Worm (Caenorhabditis elegans): ENCODE measurements around the gene CC8.2.
A peak's percentile ranks its signal among the peaks of the same experiment; 100 is the strongest.

Gene CC8.2

DNA sequence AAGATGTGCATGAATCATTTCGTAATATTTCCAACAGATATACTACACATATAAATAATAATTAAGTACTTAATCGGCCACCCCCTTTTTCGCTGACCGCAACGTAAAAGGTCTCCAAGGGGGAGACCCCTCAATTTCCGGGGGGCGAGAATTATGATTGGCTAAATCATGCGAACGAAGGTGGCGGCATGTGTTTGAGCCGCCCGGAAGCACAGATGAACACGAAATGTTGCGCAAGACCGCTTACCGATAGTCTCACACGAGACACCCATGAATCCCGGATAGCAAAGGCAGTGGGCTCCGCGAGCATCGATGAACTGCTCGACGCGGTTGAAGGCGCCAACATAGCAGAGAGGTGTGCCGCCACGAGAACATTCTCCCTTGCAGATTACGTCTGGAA lies 16.6 kb upstream of the CC8.2 start:
- no peak for TF ChIP-seq egl-27 (tag; optimal IDR thresholded peaks at IDR 0.05)
- TF ChIP-seq unc-62 (GFP tag; optimal IDR thresholded peaks at IDR 0.05 in 1 of 2) = peak in 1 of 2 experiments; percentile 67
- no peak for TF ChIP-seq unc-62 (tag; optimal IDR thresholded peaks at IDR 0.05)
- peak; percentile 36; the same call in 1 of the 2 replicates for TF ChIP-seq set-16 (GFP tag; IDR thresholded peaks at IDR 0.05)

DNA sequence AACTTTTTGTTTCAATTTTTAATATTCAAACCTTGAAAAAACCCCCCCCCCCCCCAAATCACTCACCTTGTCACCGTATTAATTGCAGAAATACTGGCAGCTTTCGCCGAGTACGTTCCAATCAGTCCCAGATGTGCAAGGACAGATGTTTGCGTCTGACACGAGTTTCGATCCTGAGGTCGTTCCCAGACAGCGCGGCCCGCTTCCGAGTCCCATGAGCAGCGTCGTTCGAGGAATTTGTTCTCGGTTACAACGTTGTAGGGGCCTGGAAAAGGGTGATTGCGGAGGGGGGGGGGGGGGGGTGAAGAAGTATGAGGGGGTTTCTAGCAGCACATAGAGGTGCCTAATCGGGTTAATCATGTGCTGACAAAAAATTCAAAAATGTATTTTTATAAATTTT lies 14.4 kb upstream of the CC8.2 start:
- TF ChIP-seq ctbp-1 (GFP tag; IDR thresholded peaks at IDR 0.05) = no peak
- TF ChIP-seq egl-43 (GFP tag; IDR thresholded peaks at IDR 0.05) = no peak
- peak; percentile 63 for TF ChIP-seq set-16 (GFP tag; IDR thresholded peaks at IDR 0.05)
- TF ChIP-seq lsy-2 (tag; optimal IDR thresholded peaks at IDR 0.05) = no peak

DNA sequence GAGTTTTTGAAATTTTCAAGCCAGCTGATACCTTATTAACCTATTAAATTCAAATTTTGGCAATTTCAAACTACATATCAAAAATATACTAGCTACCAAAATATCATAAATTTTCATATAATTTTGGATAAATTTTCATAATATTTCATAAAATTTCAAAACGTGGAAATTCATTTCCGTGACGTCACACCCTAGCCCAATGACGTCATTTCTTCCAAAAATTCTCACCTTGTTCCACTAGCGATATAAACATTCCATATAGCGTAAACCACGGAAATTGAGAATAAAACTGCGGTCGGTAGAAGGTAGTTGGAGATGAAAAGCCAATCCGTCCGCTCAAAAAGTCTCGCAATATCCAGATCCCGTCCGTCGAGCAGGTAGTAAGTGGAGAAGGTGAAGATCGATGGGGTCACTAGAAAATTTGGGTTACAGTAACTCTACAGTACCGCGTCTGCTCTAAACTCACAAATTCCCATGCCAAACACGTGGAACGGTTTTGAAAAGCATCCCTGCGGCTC lies 12.7 kb upstream of the CC8.2 start:
- TF ChIP-seq ces-1 (GFP tag; optimal IDR thresholded peaks at IDR 0.05) = no peak
- peak in 1 of 2 experiments; percentile 70 for TF ChIP-seq unc-62 (GFP tag; optimal IDR thresholded peaks at IDR 0.05 in 1 of 2)
- TF ChIP-seq unc-62 (tag; optimal IDR thresholded peaks at IDR 0.05) = no peak
- TF ChIP-seq saeg-2 (GFP tag; IDR thresholded peaks at IDR 0.05) = no peak

DNA sequence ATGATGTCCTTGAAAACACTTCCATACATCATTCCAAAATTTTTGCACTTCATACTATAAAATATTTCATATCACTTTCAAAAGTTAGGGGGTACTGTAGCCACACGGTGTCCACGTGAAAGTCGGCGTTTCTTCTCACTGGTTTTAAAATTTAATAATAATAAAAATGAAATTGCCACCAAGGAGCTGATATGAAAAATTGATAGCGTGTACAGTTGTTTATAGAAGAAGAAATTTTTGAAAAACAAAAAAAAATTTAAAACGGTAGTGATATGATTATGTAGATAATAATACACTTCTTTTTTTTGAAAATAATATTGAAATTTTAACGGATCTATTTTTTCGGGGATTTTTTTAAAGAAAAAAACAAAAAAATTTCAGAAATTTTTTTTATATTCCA lies 11.5 kb upstream of the CC8.2 start:
- TF ChIP-seq daf-16 (GFP tag; optimal IDR thresholded peaks at IDR 0.05) (no peak), daf-16 (tag; optimal IDR thresholded peaks at IDR 0.05) (peak; percentile 80), daf-19 (GFP tag; conservative IDR thresholded peaks at IDR 0.05) (no peak), aha-1 (tag) (peak; percentile 72)

DNA sequence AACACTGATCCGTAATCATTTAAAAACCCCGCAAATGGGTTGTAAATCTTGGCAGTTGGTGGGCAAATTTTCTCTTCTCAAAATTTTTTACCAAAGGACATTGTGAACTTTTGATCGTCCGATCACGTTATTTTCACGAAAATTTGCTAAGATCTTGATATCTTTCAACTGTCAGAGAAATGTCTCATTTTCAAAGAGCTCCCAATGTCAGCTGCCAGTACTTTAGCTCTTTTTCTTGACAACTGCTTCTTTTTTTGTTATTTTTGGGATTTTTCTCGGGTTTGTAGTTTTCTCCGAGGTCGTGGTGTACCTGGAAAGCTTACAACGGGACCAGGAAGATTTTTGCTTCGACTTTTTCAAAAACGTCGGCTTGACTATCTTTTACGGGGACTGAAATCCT lies 7.4 kb upstream of the CC8.2 start:
- TF ChIP-seq nhr-76 (tag; optimal IDR thresholded peaks at IDR 0.05) (no peak), unc-62 (GFP tag; optimal IDR thresholded peaks at IDR 0.05 in 1 of 2) (peak in 1 of 2 experiments; percentile 60), unc-62 (tag; optimal IDR thresholded peaks at IDR 0.05) (no peak), nhr-42 (GFP tag; IDR thresholded peaks at IDR 0.05) (no peak), daf-16 (GFP tag; optimal IDR thresholded peaks at IDR 0.05) (peak in 1 of 2 experiments; percentile 66), daf-16 (tag; optimal IDR thresholded peaks at IDR 0.05) (no peak), Y75B8A.6 (GFP tag; IDR thresholded peaks at IDR 0.05) (no peak), aha-1 (tag) (peak; percentile 87), T20F7.1 (GFP tag; optimal IDR thresholded peaks at IDR 0.05) (no peak), lim-7 (GFP tag; IDR thresholded peaks at IDR 0.05) (no peak), nhr-111 (GFP tag; optimal IDR thresholded peaks at IDR 0.05) (no peak), hif-1 (tag; optimal IDR thresholded peaks at IDR 0.05) (peak in 1 of 2 experiments; percentile 2), ceh-28 (tag; optimal IDR thresholded peaks at IDR 0.05) (no peak), mes-2 (tag; optimal IDR thresholded peaks at IDR 0.05; ENCODE audit: poor library complexity, severe bottlenecking) (no peak), egl-27 (tag; optimal IDR thresholded peaks at IDR 0.05) (no peak), fos-1 (tag; optimal IDR thresholded peaks at IDR 0.05) (no peak), snpc-4 (tag; optimal IDR thresholded peaks at IDR 0.05) (no peak), nhr-48 (tag; optimal IDR thresholded peaks at IDR 0.05) (no peak), dmd-9 (GFP tag; IDR thresholded peaks at IDR 0.05) (no peak), nhr-11 (tag; optimal IDR thresholded peaks at IDR 0.05) (peak; percentile 52), attf-4 (tag; optimal IDR thresholded peaks at IDR 0.05) (no peak), lin-1 (GFP tag; IDR thresholded peaks at IDR 0.05) (no peak), lin-38 (GFP tag; IDR thresholded peaks at IDR 0.05) (no peak), fkh-10 (GFP tag; optimal IDR thresholded peaks at IDR 0.05) (no peak), mep-1 (tag; optimal IDR thresholded peaks at IDR 0.05) (no peak), T26A8.4 (GFP tag; IDR thresholded peaks at IDR 0.05) (no peak), ctbp-1 (GFP tag; IDR thresholded peaks at IDR 0.05) (no peak), daf-19 (GFP tag; conservative IDR thresholded peaks at IDR 0.05) (no peak), spr-1 (tag; optimal IDR thresholded peaks at IDR 0.05) (no peak)
